Worm (Caenorhabditis elegans) whole organism, L4/young adult: ENCODE measurements around the gene tag-244.

Experiments used
- W03F9.2 ChIP-seq: fragments of 150-350 bp; optimal IDR thresholded peaks from 2 replicates; lab custom pipeline; 2014; ENCODE audit warnings: missing biosample characterization, missing genetic modification characterization
- dao-5 ChIP-seq: sonication (generic microtip); optimal IDR thresholded peaks from 2 replicates; lab custom pipeline; 2016; ENCODE audit warnings: missing genotype, missing genetic modification characterization, moderate library complexity, missing compliant biosample characterization
- him-1 ChIP-seq: sonication (generic microtip); optimal IDR thresholded peaks from 2 replicates; lab custom pipeline; 2016; ENCODE audit warnings: missing genotype, missing genetic modification reagents, missing genetic modification characterization, missing compliant biosample characterization

Gene tag-244

ce11 chrIV:1550578-1550977 is at the start of gene tag-244:
tag-244 (plus strand) TSS chrIV:1550878.
- TF ChIP-seq him-1 (no peak), W03F9.2 (tag; lab: Kevin White, UChicago) (no peak), dao-5 (tag; lab: Kevin White, UChicago) (no peak)

ce11 chrIV:1510241-1510640 is 40.4 kb upstream of the tag-244 start, which contains the start of gene txt-4:
txt-4 (plus strand) TSS chrIV:1510564.
- no peak for TF ChIP-seq him-1
- TF ChIP-seq dao-5 (tag; lab: Kevin White, UChicago) = no peak
- TF ChIP-seq W03F9.2 (tag; lab: Kevin White, UChicago) = no peak

DNA sequence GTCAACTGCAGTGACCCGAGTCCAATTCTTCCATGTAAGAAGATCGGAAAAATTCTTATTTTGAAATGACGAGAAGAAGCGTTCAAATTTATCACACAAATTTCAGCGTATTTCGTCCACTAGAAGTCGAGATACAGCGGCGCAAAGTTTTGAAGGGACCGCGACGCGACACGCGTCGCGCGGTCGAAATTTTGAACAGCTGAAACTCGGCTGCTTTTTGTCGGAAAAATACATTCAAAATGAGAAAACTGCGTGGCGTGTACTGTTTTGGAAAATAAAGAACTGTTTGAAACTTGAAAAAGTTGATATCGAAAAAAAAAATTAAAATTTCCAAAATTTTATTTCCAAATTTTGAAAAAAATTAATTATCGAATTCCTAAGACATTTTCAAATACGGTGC is 37.7 kb upstream of the tag-244 start:
- TF ChIP-seq W03F9.2 (tag; lab: Kevin White, UChicago) = no peak
- TF ChIP-seq dao-5 (tag; lab: Kevin White, UChicago) = no peak
- no peak for TF ChIP-seq him-1

DNA sequence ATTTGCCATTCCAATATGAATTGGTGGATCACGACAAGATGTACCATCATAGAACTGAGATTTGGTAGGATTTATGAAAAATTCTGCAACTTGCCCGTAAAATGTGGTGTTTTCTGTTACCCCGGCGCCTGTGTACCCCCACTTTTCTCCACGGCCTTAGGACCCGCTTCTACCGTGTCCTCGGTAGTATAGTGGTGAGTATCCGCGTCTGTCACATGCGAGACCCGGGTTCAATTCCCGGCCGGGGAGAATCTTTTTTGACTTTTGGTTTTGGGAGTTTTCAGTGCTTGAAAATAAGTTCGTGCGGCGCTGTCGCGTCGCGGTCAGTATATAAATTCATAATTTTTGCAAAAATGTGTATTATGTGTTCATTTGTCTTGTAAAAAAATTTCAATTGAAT is 36.3 kb upstream of the tag-244 start:
- TF ChIP-seq dao-5 (tag; lab: Kevin White, UChicago) (no peak), W03F9.2 (tag; lab: Kevin White, UChicago) (no peak), him-1 (no peak)

DNA sequence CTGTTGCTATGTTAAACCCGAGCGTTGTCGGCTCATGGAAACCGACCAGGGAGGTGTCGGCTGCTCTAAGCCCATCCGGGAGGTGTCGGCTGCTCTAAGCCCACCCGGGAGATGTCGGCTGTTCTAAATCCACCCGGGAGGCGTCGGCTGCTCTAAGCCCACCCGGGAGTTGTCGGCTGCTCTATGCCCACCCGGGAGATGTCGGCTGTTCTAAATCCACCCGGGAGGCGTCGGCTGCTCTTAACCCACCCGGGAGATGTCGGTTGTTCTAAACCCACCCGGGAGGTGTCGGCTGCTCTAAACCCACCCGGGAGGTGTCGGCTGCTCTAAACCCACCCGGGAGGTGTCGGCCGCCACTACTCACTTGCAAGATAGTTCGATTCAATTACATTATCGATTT is 34.8 kb upstream of the tag-244 start:
- TF ChIP-seq him-1 (no peak), W03F9.2 (tag; lab: Kevin White, UChicago) (no peak), dao-5 (tag; lab: Kevin White, UChicago) (no peak)

ce11 chrIV:1516527-1516926 is 34.2 kb upstream of the tag-244 start, which contains the start of gene clec-172:
clec-172 (minus strand) TSS chrIV:1516627.
- TF ChIP-seq W03F9.2 (tag; lab: Kevin White, UChicago) (no peak), him-1 (no peak), dao-5 (tag; lab: Kevin White, UChicago) (no peak)

- TF ChIP-seq dao-5 (tag; lab: Kevin White, UChicago) (no peak), W03F9.2 (tag; lab: Kevin White, UChicago) (no peak), him-1 (no peak)
Observed at ce11 chrIV:1521224-1521623, 29.5 kb upstream of the tag-244 start, which contains the start of gene K03H6.4. K03H6.4 (minus strand) TSS chrIV:1521324.

DNA sequence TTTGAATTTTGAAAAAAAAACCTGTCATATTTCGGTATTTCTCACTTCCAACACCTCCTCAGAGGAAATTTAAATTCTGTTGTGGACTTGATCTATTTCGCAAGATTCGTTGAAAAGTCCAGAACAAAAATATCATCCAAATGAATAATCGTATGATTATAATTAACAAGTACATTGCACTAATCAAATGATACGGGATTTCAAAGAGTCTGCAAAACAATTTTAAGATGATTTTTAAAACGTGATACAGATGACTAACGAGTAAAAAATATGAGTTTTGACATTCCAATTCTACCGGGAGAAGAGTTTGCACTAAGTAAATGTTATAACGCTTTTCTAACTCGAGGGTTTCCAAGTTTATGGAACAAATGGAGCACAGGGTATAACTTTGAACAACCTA is 28.3 kb upstream of the tag-244 start:
- no peak for TF ChIP-seq dao-5 (tag; lab: Kevin White, UChicago)
- TF ChIP-seq W03F9.2 (tag; lab: Kevin White, UChicago) = no peak
- no peak for TF ChIP-seq him-1

- TF ChIP-seq W03F9.2 (tag; lab: Kevin White, UChicago) (no peak), him-1 (no peak), dao-5 (tag; lab: Kevin White, UChicago) (no peak)
Observed at ce11 chrIV:1523418-1523817, 27.3 kb upstream of the tag-244 start, which contains the start of gene K03H6.1. K03H6.1 (plus strand) TSS chrIV:1523718.

DNA sequence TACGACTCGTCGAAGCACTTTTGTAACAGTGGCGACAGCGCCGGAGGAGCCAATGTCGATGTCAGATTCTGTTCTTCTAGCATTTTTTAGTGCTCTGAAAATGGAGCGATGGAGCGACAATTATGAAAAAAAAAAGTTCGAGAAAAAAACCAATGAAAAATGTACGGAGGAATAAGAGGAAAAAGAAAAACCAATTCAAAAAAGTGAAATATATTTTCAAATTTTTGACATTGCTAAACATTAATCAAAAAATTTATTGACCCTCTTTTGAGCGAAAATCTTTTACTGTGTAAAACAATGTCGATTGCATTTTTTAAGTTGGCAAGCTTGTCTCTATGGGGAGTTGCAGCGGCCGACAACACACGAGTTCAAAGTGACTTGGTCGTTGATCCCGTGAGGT is 14.4 kb upstream of the tag-244 start, which contains the start of gene K03H6.5:
K03H6.5 (minus strand) TSS at position 101 of the 400 bp plus-strand sequence.
- TF ChIP-seq him-1 = no peak
- no peak for TF ChIP-seq dao-5 (tag; lab: Kevin White, UChicago)
- no peak for TF ChIP-seq W03F9.2 (tag; lab: Kevin White, UChicago)

DNA sequence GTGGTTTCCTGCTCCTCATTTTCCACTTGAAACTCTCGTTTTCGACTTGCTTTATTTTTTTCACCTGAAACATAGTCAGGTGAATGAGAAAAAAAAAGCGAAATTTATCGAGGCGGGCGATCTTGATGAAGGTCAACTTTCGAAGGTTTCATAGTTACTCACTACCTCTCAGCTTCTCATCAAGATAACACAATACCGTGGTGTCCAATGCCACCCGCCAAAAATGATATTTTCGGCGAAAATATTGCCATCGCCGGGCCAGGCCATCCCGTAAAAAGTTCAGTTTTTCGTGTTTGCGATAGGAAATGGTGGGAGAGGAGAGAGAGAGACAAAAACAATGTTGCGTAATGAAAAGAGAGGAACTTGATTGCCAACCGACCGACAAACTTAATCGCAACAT is 3.5 kb upstream of the tag-244 start:
- TF ChIP-seq W03F9.2 (tag; lab: Kevin White, UChicago) (no peak), him-1 (no peak), dao-5 (tag; lab: Kevin White, UChicago) (no peak)

ce11 chrIV:1548457-1548861 is 2.2 kb upstream of the tag-244 start, which contains the start of gene col-107:
col-107 (plus strand) TSS chrIV:1548721.
- no peak for TF ChIP-seq dao-5 (tag; lab: Kevin White, UChicago)
- TF ChIP-seq him-1 = no peak
- TF ChIP-seq W03F9.2 (tag; lab: Kevin White, UChicago) = no peak

ce11 chrIV:1549095-1550093 is 1.3 kb upstream of the tag-244 start:
- TF ChIP-seq him-1 (no peak), dao-5 (tag; lab: Kevin White, UChicago) (no peak), W03F9.2 (tag; lab: Kevin White, UChicago) (no peak)

DNA sequence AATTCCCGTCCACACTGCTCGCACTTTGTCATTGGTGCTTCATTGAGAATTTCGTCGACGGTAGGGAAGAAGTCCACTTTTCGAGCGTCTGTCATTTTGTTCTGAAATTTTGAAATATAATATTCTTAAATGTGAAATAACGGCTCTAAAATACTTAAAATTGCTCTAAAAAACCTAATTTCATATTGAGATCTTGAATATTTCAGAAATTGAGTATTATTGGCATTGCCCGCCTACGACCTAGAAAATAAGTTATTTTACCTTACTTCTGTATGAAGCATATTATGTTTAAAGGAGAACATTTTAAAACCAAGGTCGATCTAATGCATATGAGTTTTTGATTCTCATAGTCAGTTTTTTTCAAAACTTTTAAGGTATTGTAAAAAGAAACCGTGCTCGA is 547 bp upstream of the tag-244 start, which contains the start of gene C34H4.5:
C34H4.5 (minus strand) TSS at position 101 of the 400 bp plus-strand sequence.
- TF ChIP-seq him-1 (no peak), dao-5 (tag; lab: Kevin White, UChicago) (no peak), W03F9.2 (tag; lab: Kevin White, UChicago) (no peak)
